Fruit fly (Drosophila melanogaster) whole organism, embryonic: Measurements from ENCODE around the gene CG17344.

ENCODE experiments used
- B-H2 ChIP-seq: fragments of 200-800 bp; sonication (Bioruptor generic); optimal IDR thresholded peaks from 2 replicates; lab custom pipeline; 2018; ENCODE audit warnings: missing biosample characterization, mild to moderate bottlenecking, missing genetic modification characterization
- C15 ChIP-seq: fragments of 200-800 bp; sonication (Bioruptor generic); IDR thresholded peaks from 3 replicates; pipeline ENCODE4 v1.3.6; 2022; ENCODE audit warnings: missing biosample characterization, missing genetic modification characterization
- CG10321 ChIP-seq: fragments of 200-800 bp; sonication (Bioruptor generic); IDR thresholded peaks from 2 replicates; pipeline ENCODE4 v1.3.6; 2022; ENCODE audit warnings: missing biosample characterization, missing genetic modification characterization
- CG11696 ChIP-seq: fragments of 200-800 bp; sonication (Bioruptor generic); IDR thresholded peaks from 2 replicates; pipeline ENCODE4 v1.3.6; 2022; ENCODE audit warnings: missing biosample characterization, missing genetic modification characterization
- CG14710 ChIP-seq: fragments of 200-800 bp; sonication (Bioruptor generic); optimal IDR thresholded peaks from 3 replicates; lab custom pipeline; 2019; ENCODE audit warnings: missing biosample characterization, mild to moderate bottlenecking, missing genetic modification characterization, moderate library complexity
- CG14860 ChIP-seq: fragments of 200-800 bp; sonication (Bioruptor generic); IDR thresholded peaks from 3 replicates; pipeline ENCODE4 v1.3.6; 2022; ENCODE audit warnings: missing biosample characterization, missing genetic modification characterization; ENCODE audit not compliant: partially characterized antibody
- CG16813 ChIP-seq: fragments of 200-800 bp; sonication (Bioruptor generic); IDR thresholded peaks from 3 replicates; pipeline ENCODE4 v1.3.6; 2022; ENCODE audit warnings: missing biosample characterization, missing genetic modification characterization; ENCODE audit not compliant: partially characterized antibody
- CG16863 ChIP-seq: fragments of 200-800 bp; sonication (Bioruptor generic); optimal IDR thresholded peaks from 3 replicates; lab custom pipeline; 2016; ENCODE audit warnings: missing biosample characterization, missing genetic modification characterization
- CG2120 ChIP-seq: fragments of 200-800 bp; sonication (Bioruptor generic); optimal IDR thresholded peaks from 3 replicates; lab custom pipeline; 2016; ENCODE audit warnings: missing biosample characterization, missing genetic modification characterization
- CG33557 ChIP-seq: fragments of 200-800 bp; sonication (Bioruptor generic); optimal IDR thresholded peaks from 2 replicates; lab custom pipeline; 2019; ENCODE audit warnings: missing biosample characterization, mild to moderate bottlenecking, missing genetic modification characterization, moderate library complexity
- CG3407 ChIP-seq: fragments of 200-800 bp; sonication (Bioruptor generic); optimal IDR thresholded peaks from 2 replicates; lab custom pipeline; 2018; ENCODE audit warnings: missing biosample characterization, mild to moderate bottlenecking, missing genetic modification characterization
- CG3995 ChIP-seq: fragments of 200-800 bp; sonication (Bioruptor generic); optimal IDR thresholded peaks from 3 replicates; lab custom pipeline; 2016; ENCODE audit warnings: missing biosample characterization, missing genetic modification characterization
- CG42726 ChIP-seq: fragments of 200-800 bp; sonication (Bioruptor generic); IDR thresholded peaks from 2 replicates; pipeline ENCODE4 v1.3.6; 2022; ENCODE audit warnings: missing biosample characterization, missing genetic modification characterization; ENCODE audit not compliant: partially characterized antibody
- CG4617 ChIP-seq: fragments of 200-800 bp; sonication (Bioruptor generic); optimal IDR thresholded peaks from 3 replicates; lab custom pipeline; 2016; ENCODE audit warnings: missing biosample characterization, missing genetic modification characterization, borderline replicate concordance
- CG4707 ChIP-seq: fragments of 200-800 bp; sonication (Bioruptor generic); optimal IDR thresholded peaks from 2 replicates; lab custom pipeline; 2018; ENCODE audit warnings: missing biosample characterization, mild to moderate bottlenecking, missing genetic modification characterization, moderate library complexity
- CG4854 ChIP-seq: fragments of 200-800 bp; sonication (Bioruptor generic); optimal IDR thresholded peaks from 2 replicates; lab custom pipeline; 2016; ENCODE audit warnings: missing biosample characterization, missing genetic modification characterization, inconsistent platforms
- CG6791 ChIP-seq: fragments of 200-800 bp; sonication (Bioruptor generic); IDR thresholded peaks from 3 replicates; pipeline ENCODE4 v1.3.6; 2022; ENCODE audit warnings: missing biosample characterization, missing genetic modification characterization; ENCODE audit not compliant: partially characterized antibody
- CG6854 ChIP-seq: fragments of 200-800 bp; sonication (Bioruptor generic); optimal IDR thresholded peaks from 3 replicates; lab custom pipeline; 2017; ENCODE audit warnings: missing biosample characterization, mild to moderate bottlenecking, missing genetic modification characterization
- CG7928 ChIP-seq: fragments of 200-800 bp; sonication (Bioruptor generic); optimal IDR thresholded peaks from 2 replicates; lab custom pipeline; 2017; ENCODE audit warnings: missing biosample characterization, mild to moderate bottlenecking, missing genetic modification characterization
- CG8478 ChIP-seq: fragments of >200 bp; optimal IDR thresholded peaks from 2 replicates; lab custom pipeline; 2018
- CG9215 ChIP-seq: fragments of 200-800 bp; sonication (Bioruptor generic); IDR thresholded peaks from 2 replicates; pipeline ENCODE4 v1.3.6; 2022; ENCODE audit warnings: missing biosample characterization, missing genetic modification characterization
- CG9609 ChIP-seq: fragments of 200-800 bp; sonication (Bioruptor generic); optimal IDR thresholded peaks from 3 replicates; lab custom pipeline; 2016; ENCODE audit warnings: missing biosample characterization, missing genetic modification characterization
- CG9876 ChIP-seq: fragments of 200-800 bp; sonication (Bioruptor generic); optimal IDR thresholded peaks from 2 replicates; lab custom pipeline; 2016; ENCODE audit warnings: missing biosample characterization, missing genetic modification characterization
- CoRest ChIP-seq: fragments of 200-800 bp; sonication (Bioruptor generic); optimal IDR thresholded peaks from 3 replicates; lab custom pipeline; 2018; ENCODE audit warnings: missing biosample characterization, mild to moderate bottlenecking, missing genetic modification characterization, moderate library complexity
- Doc3 ChIP-seq: fragments of 200-800 bp; sonication (Bioruptor generic); IDR thresholded peaks from 3 replicates; pipeline ENCODE4 v1.3.6; 2022; ENCODE audit warnings: missing biosample characterization, missing genetic modification characterization; ENCODE audit not compliant: partially characterized antibody
- HHEX ChIP-seq: fragments of 200-800 bp; sonication (Bioruptor generic); optimal IDR thresholded peaks from 3 replicates; lab custom pipeline; 2017; ENCODE audit warnings: missing biosample characterization, mild to moderate bottlenecking, missing genetic modification characterization, missing genetic modification reagents
- Hr78 ChIP-seq, 2 experiments: fragments of 200-800 bp in 1 of 2; fragments of >200 bp in 1 of 2; sonication (Bioruptor generic) in 1 of 2; optimal IDR thresholded peaks; 2 replicates each; lab custom pipeline; 2017 to 2019; ENCODE audit warnings: missing biosample characterization in 2 of 2, missing genetic modification characterization in 2 of 2, mild to moderate bottlenecking in 1 of 2, moderate library complexity in 1 of 2
- Lim3 ChIP-seq: fragments of 200-800 bp; sonication (Bioruptor generic); IDR thresholded peaks from 2 replicates; pipeline ENCODE4 v1.3.6; 2022; ENCODE audit warnings: missing biosample characterization, missing genetic modification characterization
- Med ChIP-seq: fragments of 200-800 bp; sonication (Bioruptor generic); peaks from one replicate; lab custom pipeline; 2016; ENCODE audit warnings: missing biosample characterization, missing genetic modification characterization, mild to moderate bottlenecking, inconsistent platforms, moderate library complexity
- Meics ChIP-seq: fragments of 200-800 bp; sonication (Bioruptor generic); optimal IDR thresholded peaks from 2 replicates; lab custom pipeline; 2017; ENCODE audit warnings: missing biosample characterization, mild to moderate bottlenecking, missing genetic modification characterization
- Myb ChIP-seq: fragments of 200-800 bp; sonication (Bioruptor generic); optimal IDR thresholded peaks from 2 replicates; lab custom pipeline; 2016; ENCODE audit warnings: missing biosample characterization, missing genetic modification characterization
- Nf-YA ChIP-seq: fragments of 200-800 bp; sonication (Bioruptor generic); IDR thresholded peaks from 2 replicates; pipeline ENCODE4 v1.3.6; 2022; ENCODE audit warnings: missing biosample characterization, missing genetic modification characterization
- NfI ChIP-seq: fragments of 200-800 bp; sonication (Bioruptor generic); optimal IDR thresholded peaks from 3 replicates; lab custom pipeline; 2018; ENCODE audit warnings: missing biosample characterization, mild to moderate bottlenecking, missing genetic modification characterization, moderate library complexity
- Opbp ChIP-seq: fragments of 200-800 bp; sonication (Bioruptor generic); IDR thresholded peaks from 3 replicates; pipeline ENCODE4 v1.3.6; 2022; ENCODE audit warnings: missing biosample characterization, missing genetic modification characterization; ENCODE audit not compliant: partially characterized antibody
- Scr ChIP-seq: fragments of 200-800 bp; sonication (Bioruptor generic); IDR thresholded peaks from 2 replicates; pipeline ENCODE4 v1.3.6; 2022; ENCODE audit warnings: missing biosample characterization, missing genetic modification characterization; ENCODE audit not compliant: partially characterized antibody
- amos ChIP-seq: fragments of 200-800 bp; sonication (Bioruptor generic); IDR thresholded peaks from 2 replicates; pipeline ENCODE4 v1.3.6; 2022; ENCODE audit warnings: missing biosample characterization, missing genetic modification characterization; ENCODE audit not compliant: partially characterized antibody
- caup ChIP-seq: fragments of 200-800 bp; sonication (Bioruptor generic); optimal IDR thresholded peaks from 3 replicates; lab custom pipeline; 2017; ENCODE audit warnings: missing biosample characterization, mild to moderate bottlenecking, missing genetic modification characterization, moderate library complexity; ENCODE audit not compliant: severe bottlenecking
- ci ChIP-seq: fragments of 200-800 bp; sonication (Bioruptor generic); IDR thresholded peaks from 3 replicates; pipeline ENCODE4 v1.3.6; 2022; ENCODE audit warnings: missing biosample characterization, missing genetic modification characterization
- dmrt99B ChIP-seq: fragments of 200-800 bp; sonication (Bioruptor generic); optimal IDR thresholded peaks from 2 replicates; lab custom pipeline; 2018; ENCODE audit warnings: missing biosample characterization, mild to moderate bottlenecking, missing genetic modification characterization, moderate library complexity
- dysf ChIP-seq: fragments of 200-800 bp; sonication (Bioruptor generic); IDR thresholded peaks from 3 replicates; pipeline ENCODE4 v1.3.6; 2022; ENCODE audit warnings: missing biosample characterization, missing genetic modification characterization
- eve ChIP-seq, 2 experiments: fragments of >200 bp; optimal IDR thresholded peaks; 2 replicates each; lab custom pipeline; 2017; ENCODE audit warnings: missing biosample characterization in 2 of 2, missing genetic modification characterization in 2 of 2
- hb ChIP-seq: fragments of 200-800 bp; sonication (Bioruptor generic); IDR thresholded peaks from 3 replicates; pipeline ENCODE4 v1.3.6; 2022; ENCODE audit warnings: missing biosample characterization, missing genetic modification characterization; ENCODE audit not compliant: partially characterized antibody
- hbn ChIP-seq: fragments of 200-800 bp; sonication (Bioruptor generic); IDR thresholded peaks from 2 replicates; pipeline ENCODE4 v1.3.6; 2022; ENCODE audit warnings: missing biosample characterization, missing genetic modification characterization; ENCODE audit not compliant: partially characterized antibody
- knrl ChIP-seq: fragments of 200-800 bp; sonication (Bioruptor generic); IDR thresholded peaks from 3 replicates; pipeline ENCODE4 v1.3.6; 2022; ENCODE audit warnings: missing biosample characterization, missing genetic modification characterization; ENCODE audit not compliant: partially characterized antibody
- lbe ChIP-seq: fragments of 200-800 bp; sonication (Bioruptor generic); optimal IDR thresholded peaks from 2 replicates; lab custom pipeline; 2016; ENCODE audit warnings: missing biosample characterization, mild to moderate bottlenecking, missing genetic modification characterization
- pum ChIP-seq: fragments of 200-800 bp; sonication (Bioruptor generic); optimal IDR thresholded peaks from 2 replicates; lab custom pipeline; 2016; ENCODE audit warnings: missing biosample characterization, missing genetic modification characterization
- row ChIP-seq: fragments of 200-800 bp; sonication (Bioruptor generic); IDR thresholded peaks from 3 replicates; pipeline ENCODE4 v1.3.6; 2022; ENCODE audit warnings: missing biosample characterization, missing genetic modification characterization
- trem ChIP-seq: fragments of 200-800 bp; optimal IDR thresholded peaks from 3 replicates; lab custom pipeline; 2019; ENCODE audit warnings: missing biosample characterization, mild to moderate bottlenecking, missing genetic modification characterization, moderate library complexity
- usp ChIP-seq: fragments of >200 bp; optimal IDR thresholded peaks from 2 replicates; lab custom pipeline; 2017; ENCODE audit warnings: missing biosample characterization, missing genetic modification characterization
- zen2 ChIP-seq: fragments of 200-800 bp; sonication (Bioruptor generic); IDR thresholded peaks from 3 replicates; pipeline ENCODE4 v1.3.6; 2022; ENCODE audit warnings: missing biosample characterization, missing genetic modification characterization; ENCODE audit not compliant: partially characterized antibody

Gene CG17344

DNA sequence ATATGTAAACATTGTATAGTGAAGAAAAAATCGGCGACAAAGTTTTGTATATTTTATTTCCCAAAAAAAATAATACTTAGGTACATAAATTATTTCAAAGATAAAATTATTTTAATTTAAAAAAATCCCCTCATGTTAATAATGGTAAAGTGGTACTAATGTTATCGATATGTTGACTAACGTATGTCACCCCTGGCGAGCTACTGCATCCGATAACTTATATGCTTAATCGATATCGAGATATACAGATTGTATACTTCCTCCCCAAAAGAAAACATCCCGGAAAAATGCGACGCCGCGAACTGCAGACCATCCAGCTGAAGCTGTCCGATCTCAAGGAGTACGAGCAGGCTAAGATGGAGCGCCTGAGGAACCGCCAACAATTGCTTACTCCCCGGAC, 37.1 kb upstream of the CG17344 start, which contains the start of gene CG17343 (continued):
- TF ChIP-seq knrl (GFP tag; lab: Robert Waterston, UW) (peak; percentile 72; the same call in 2 of the 3 replicates), CG9876 (no peak), CG14710 (tag; lab: Kevin White, UChicago) (peak; percentile 24), usp (GFP tag; lab: Kevin White, UChicago) (no peak), CG10321 (GFP tag; lab: Robert Waterston, UW) (no peak), Med (GFP tag; lab: Kevin White, UChicago) (peak; percentile 40), dmrt99B (tag; lab: Kevin White, UChicago) (no peak), CoRest (tag; lab: Kevin White, UChicago) (peak; percentile 3), amos (GFP tag; lab: Robert Waterston, UW) (peak; percentile 86), CG3995 (GFP tag; lab: Kevin White, UChicago) (no peak), caup (no peak), CG4707 (GFP tag; lab: Kevin White, UChicago) (no peak), B-H2 (GFP tag; lab: Kevin White, UChicago) (no peak), eve (GFP tag; optimal IDR thresholded peaks at IDR 0.05; lab: Kevin White, UChicago) (no peak), C15 (no peak), CG8478 (lab: Kevin White, UChicago) (no peak), CG16863 (GFP tag; lab: Kevin White, UChicago) (no peak), HHEX (no peak), Doc3 (GFP tag; lab: Robert Waterston, UW) (peak; percentile 77), pum (GFP tag; lab: Kevin White, UChicago) (no peak), dysf (GFP tag; lab: Robert Waterston, UW) (no peak), Hr78 (GFP tag; optimal IDR thresholded peaks at IDR 0.05; lab: Kevin White, UChicago) (no peak), row (GFP tag; lab: Robert Waterston, UW) (peak; percentile 46; the same call in 2 of the 3 replicates), Scr (GFP tag; lab: Robert Waterston, UW) (peak; percentile 83), CG9215 (GFP tag; lab: Robert Waterston, UW) (no peak), Nf-YA (GFP tag; lab: Robert Waterston, UW) (no peak), Meics (GFP tag; lab: Kevin White, UChicago) (no peak), CG33557 (GFP tag; lab: Kevin White, UChicago) (no peak), hbn (GFP tag; lab: Robert Waterston, UW) (peak; percentile 79), ci (GFP tag; lab: Robert Waterston, UW) (peak; percentile 21; the same call in 1 of the 3 replicates), zen2 (GFP tag; lab: Robert Waterston, UW) (peak; percentile 98), Lim3 (GFP tag; lab: Robert Waterston, UW) (no peak), CG3407 (no peak), CG6791 (GFP tag; lab: Robert Waterston, UW) (peak; percentile 98), CG42726 (GFP tag; lab: Robert Waterston, UW) (peak; percentile 48; the same call in 1 of the 2 replicates), CG4854 (no peak), CG4617 (GFP tag; lab: Kevin White, UChicago) (peak; percentile 41), CG6854 (GFP tag; lab: Kevin White, UChicago) (no peak), lbe (no peak), CG9609 (GFP tag; lab: Kevin White, UChicago) (no peak), CG7928 (GFP tag; lab: Kevin White, UChicago) (peak; percentile 81), Opbp (GFP tag; lab: Robert Waterston, UW) (peak; percentile 91; the same call in 2 of the 3 replicates), Myb (GFP tag; lab: Kevin White, UChicago) (peak; percentile 33), CG11696 (GFP tag; lab: Robert Waterston, UW) (no peak), CG14860 (GFP tag; lab: Robert Waterston, UW) (peak; percentile 94), CG16813 (GFP tag; lab: Robert Waterston, UW) (peak; percentile 87), trem (tag; lab: Kevin White, UChicago) (peak; percentile 46), CG2120 (GFP tag; lab: Kevin White, UChicago) (no peak), hb (GFP tag; lab: Robert Waterston, UW) (peak; percentile 98), NfI (GFP tag; lab: Kevin White, UChicago) (no peak)
